Fruit fly (Drosophila melanogaster): ENCODE measurements around the gene CG4617.

The CG4617 gene

DNA sequence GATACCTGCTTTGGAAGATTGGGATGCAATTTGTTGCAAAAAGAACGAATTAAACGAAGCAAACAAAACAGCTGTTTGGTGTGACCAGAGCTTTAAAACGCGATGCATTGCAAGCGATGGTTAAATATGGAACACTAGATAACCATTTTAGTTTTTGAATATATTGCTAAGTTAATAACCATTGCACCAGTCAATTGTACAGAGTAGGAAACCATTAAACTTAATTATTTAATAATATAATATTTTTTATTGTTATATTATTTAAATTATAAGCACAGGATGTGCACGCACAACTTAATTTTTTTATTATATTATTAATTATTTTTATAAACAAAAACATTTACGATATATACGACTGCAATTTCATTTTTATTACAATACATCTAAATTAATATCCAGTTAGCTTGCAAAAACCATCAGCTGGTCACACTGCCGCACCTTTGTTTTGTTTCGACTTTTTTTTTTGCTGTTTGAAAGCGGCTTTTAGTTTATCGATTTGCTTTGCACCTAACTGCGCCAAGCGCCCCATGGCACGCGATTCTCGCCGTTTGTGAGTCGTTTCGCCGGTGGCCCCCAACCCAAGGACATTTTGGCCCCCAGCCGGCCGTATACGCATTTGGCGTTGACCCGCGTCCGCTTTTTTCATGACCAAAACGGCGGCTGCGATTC lies at the start of gene CG4617, which contains the start of gene CG8300:
Gene CG4617 (minus strand): TSS at position 92 of the 669 bp plus-strand sequence.
Gene CG8300 (plus strand): TSS at position 486 of the 669 bp plus-strand sequence.
- TF ChIP-seq toe (GFP tag; optimal IDR thresholded peaks at IDR 0.05) (no peak), cic (GFP tag; optimal IDR thresholded peaks at IDR 0.05) (no peak), cnc (optimal IDR thresholded peaks at IDR 0.05) (no peak), CG1620 (GFP tag; optimal IDR thresholded peaks at IDR 0.05) (no peak), CG14711 (tag; optimal IDR thresholded peaks at IDR 0.05) (peak; percentile 44), Hr96 (GFP tag; optimal IDR thresholded peaks at IDR 0.05) (no peak), Crg-1 (GFP tag; optimal IDR thresholded peaks at IDR 0.05) (no peak), CG33017 (tag; optimal IDR thresholded peaks at IDR 0.05) (no peak), CG12768 (GFP tag; optimal IDR thresholded peaks at IDR 0.05) (no peak), Clk (GFP tag; optimal IDR thresholded peaks at IDR 0.05) (no peak), CG7045 (GFP tag; optimal IDR thresholded peaks at IDR 0.05) (no peak), ovo (GFP tag; optimal IDR thresholded peaks at IDR 0.05) (no peak), kay (GFP tag; ENCODE audit: borderline replicate concordance) (no peak), CG7101 (tag; optimal IDR thresholded peaks at IDR 0.05) (peak; percentile 43), pad (GFP tag; optimal IDR thresholded peaks at IDR 0.05) (no peak), Mnt (GFP tag; optimal IDR thresholded peaks at IDR 0.05) (peak; percentile 19), CG11617 (GFP tag; optimal IDR thresholded peaks at IDR 0.05) (peak; percentile 64), bab1 (GFP tag; optimal IDR thresholded peaks at IDR 0.05) (no peak), tj (GFP tag; optimal IDR thresholded peaks at IDR 0.05) (peak; percentile 29), CG5204 (GFP tag; optimal IDR thresholded peaks at IDR 0.05) (no peak)

- TF ChIP-seq CG14711 (tag; optimal IDR thresholded peaks at IDR 0.05) (no peak), toe (GFP tag; optimal IDR thresholded peaks at IDR 0.05) (no peak), CG7101 (tag; optimal IDR thresholded peaks at IDR 0.05) (no peak), cic (GFP tag; optimal IDR thresholded peaks at IDR 0.05) (no peak), Mnt (GFP tag; optimal IDR thresholded peaks at IDR 0.05) (no peak), Hr96 (GFP tag; optimal IDR thresholded peaks at IDR 0.05) (no peak), pad (GFP tag; optimal IDR thresholded peaks at IDR 0.05) (no peak), Crg-1 (GFP tag; optimal IDR thresholded peaks at IDR 0.05) (no peak), CG12768 (GFP tag; optimal IDR thresholded peaks at IDR 0.05) (no peak), ovo (GFP tag; optimal IDR thresholded peaks at IDR 0.05) (no peak), cnc (optimal IDR thresholded peaks at IDR 0.05) (no peak), CG11617 (GFP tag; optimal IDR thresholded peaks at IDR 0.05) (no peak), CG33017 (tag; optimal IDR thresholded peaks at IDR 0.05) (no peak), kay (GFP tag; ENCODE audit: borderline replicate concordance) (no peak)
Observed at dm6 chrX:7152851-7153250, 48.6 kb upstream of the CG4617 start.

- TF ChIP-seq cic (GFP tag; optimal IDR thresholded peaks at IDR 0.05) (no peak), toe (GFP tag; optimal IDR thresholded peaks at IDR 0.05) (no peak), CG7045 (GFP tag; optimal IDR thresholded peaks at IDR 0.05) (no peak), CG7101 (tag; optimal IDR thresholded peaks at IDR 0.05) (no peak), Crg-1 (GFP tag; optimal IDR thresholded peaks at IDR 0.05) (no peak), Hr96 (GFP tag; optimal IDR thresholded peaks at IDR 0.05) (no peak), CG14711 (tag; optimal IDR thresholded peaks at IDR 0.05) (no peak), ovo (GFP tag; optimal IDR thresholded peaks at IDR 0.05) (no peak), tj (GFP tag; optimal IDR thresholded peaks at IDR 0.05) (no peak)
Observed at dm6 chrX:7151290-7152038, 47.2 kb upstream of the CG4617 start.

DNA sequence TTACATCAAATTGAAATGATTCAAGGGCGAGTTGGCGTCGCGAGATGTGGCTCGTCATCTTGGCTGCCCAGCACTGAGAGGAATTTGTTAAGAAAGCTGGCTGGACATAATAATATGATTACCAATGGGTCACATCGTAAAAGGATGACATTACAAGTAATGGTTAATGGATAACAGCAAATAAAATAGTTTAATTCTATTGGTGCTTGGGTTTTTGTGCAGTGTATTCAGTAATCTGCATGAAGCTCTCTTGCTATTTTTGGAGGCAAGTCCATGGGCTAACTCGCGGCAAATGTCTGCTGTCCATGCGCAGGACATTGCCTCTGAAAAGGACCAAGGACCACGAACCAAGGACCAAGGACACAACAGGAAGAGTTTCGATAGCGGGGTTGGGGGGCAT lies 37.5 kb upstream of the CG4617 start:
- TF ChIP-seq Clk (GFP tag; optimal IDR thresholded peaks at IDR 0.05) (no peak), CG1620 (GFP tag; optimal IDR thresholded peaks at IDR 0.05) (no peak), CG7045 (GFP tag; optimal IDR thresholded peaks at IDR 0.05) (no peak), pad (GFP tag; optimal IDR thresholded peaks at IDR 0.05) (no peak), CG7101 (tag; optimal IDR thresholded peaks at IDR 0.05) (no peak), CG12768 (GFP tag; optimal IDR thresholded peaks at IDR 0.05) (no peak)

DNA sequence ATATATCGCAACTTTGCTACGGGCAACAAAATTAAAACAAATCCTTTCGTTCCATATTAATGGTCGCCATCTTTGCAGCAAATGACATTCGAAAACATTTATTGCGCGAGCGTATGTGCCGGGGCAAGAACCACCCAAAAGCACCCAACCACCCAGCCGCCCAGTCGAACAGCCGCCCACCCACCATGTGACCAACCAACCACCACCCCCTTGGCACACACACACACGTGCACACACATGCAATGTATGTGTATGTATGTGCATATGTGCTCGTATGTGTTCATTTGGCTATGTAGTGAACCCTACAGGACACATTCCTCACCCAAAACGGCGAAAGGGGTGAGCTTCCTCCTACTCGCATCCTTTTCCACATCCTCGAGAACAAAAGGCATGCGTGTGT lies 35.7 kb upstream of the CG4617 start:
- TF ChIP-seq Mnt (GFP tag; optimal IDR thresholded peaks at IDR 0.05) (no peak), CG33017 (tag; optimal IDR thresholded peaks at IDR 0.05) (no peak)

DNA sequence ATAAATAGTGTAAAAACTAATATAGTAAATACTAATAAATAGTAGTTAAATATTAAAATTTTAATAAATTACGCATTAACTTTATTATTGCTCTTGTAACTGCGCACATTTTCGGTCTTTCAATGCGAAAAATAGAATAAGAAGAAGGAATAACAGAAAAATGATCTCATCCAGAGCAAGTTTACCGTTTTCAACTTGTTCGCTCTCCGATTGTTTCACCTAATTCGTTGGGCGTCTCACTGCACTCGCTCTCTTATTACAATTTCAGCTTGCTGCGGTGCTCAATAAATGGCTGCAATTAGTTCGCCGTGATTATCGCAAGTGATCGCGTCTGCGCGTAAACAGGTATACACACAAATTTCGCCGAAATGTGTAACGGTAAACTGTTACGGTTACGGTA lies 33.1 kb upstream of the CG4617 start, which contains the start of gene Cph:
Gene Cph (plus strand): TSS at position 301 of the 400 bp plus-strand sequence.
- no peak for TF ChIP-seq CG1620 (GFP tag; optimal IDR thresholded peaks at IDR 0.05)
- TF ChIP-seq ovo (GFP tag; optimal IDR thresholded peaks at IDR 0.05) = peak; percentile 71

dm6 chrX:7124474-7124873 lies 20.2 kb upstream of the CG4617 start:
- TF ChIP-seq CG7101 (tag; optimal IDR thresholded peaks at IDR 0.05) = no peak
- TF ChIP-seq cic (GFP tag; optimal IDR thresholded peaks at IDR 0.05) = no peak
- TF ChIP-seq Mnt (GFP tag; optimal IDR thresholded peaks at IDR 0.05) = no peak
- TF ChIP-seq CG11617 (GFP tag; optimal IDR thresholded peaks at IDR 0.05) = no peak
- TF ChIP-seq CG5204 (GFP tag; optimal IDR thresholded peaks at IDR 0.05) = no peak
- no peak for TF ChIP-seq toe (GFP tag; optimal IDR thresholded peaks at IDR 0.05)
- TF ChIP-seq pad (GFP tag; optimal IDR thresholded peaks at IDR 0.05) = no peak
- no peak for TF ChIP-seq ovo (GFP tag; optimal IDR thresholded peaks at IDR 0.05)
- no peak for TF ChIP-seq kay (GFP tag; ENCODE audit: borderline replicate concordance)
- no peak for TF ChIP-seq CG7045 (GFP tag; optimal IDR thresholded peaks at IDR 0.05)
- no peak for TF ChIP-seq bab1 (GFP tag; optimal IDR thresholded peaks at IDR 0.05)
- TF ChIP-seq CG1620 (GFP tag; optimal IDR thresholded peaks at IDR 0.05) = no peak
- no peak for TF ChIP-seq CG12768 (GFP tag; optimal IDR thresholded peaks at IDR 0.05)
- no peak for TF ChIP-seq tj (GFP tag; optimal IDR thresholded peaks at IDR 0.05)
- TF ChIP-seq Crg-1 (GFP tag; optimal IDR thresholded peaks at IDR 0.05) = no peak

All from whole organism, adult.